Fruit fly (Drosophila melanogaster): ENCODE data around the gene CG43993.
A peak's percentile ranks its signal among the peaks of the same experiment; 100 is the strongest.

The CG43993 gene

dm6 chr3L:12062788-12063218 is 30.4 kb downstream of the CG43993 start (continued):
- peak; percentile 54 for TF ChIP-seq Gug (GFP tag; IDR thresholded peaks at IDR 0.05)
- TF ChIP-seq Hr39 (GFP tag; optimal IDR thresholded peaks at IDR 0.05): no peak
- TF ChIP-seq fkh (GFP tag; optimal IDR thresholded peaks at IDR 0.05): no peak
- no peak for TF ChIP-seq CG11294 (GFP tag; IDR thresholded peaks at IDR 0.05)
- no peak for TF ChIP-seq vri (GFP tag; optimal IDR thresholded peaks at IDR 0.05)
- TF ChIP-seq net (GFP tag; optimal IDR thresholded peaks at IDR 0.05): no peak
- peak; percentile 77 for TF ChIP-seq CG6163 (GFP tag; IDR thresholded peaks at IDR 0.05)
- no peak for TF ChIP-seq topi (GFP tag; optimal IDR thresholded peaks at IDR 0.05)
- no peak for TF ChIP-seq CG34406 (GFP tag; optimal IDR thresholded peaks at IDR 0.05)
- peak; percentile 25 for TF ChIP-seq CG6792 (GFP tag; optimal IDR thresholded peaks at IDR 0.05)
- TF ChIP-seq fd85E (GFP tag; optimal IDR thresholded peaks at IDR 0.05): no peak
- TF ChIP-seq Hr38 (GFP tag; optimal IDR thresholded peaks at IDR 0.05): no peak
- no peak for TF ChIP-seq CG6854 (GFP tag; optimal IDR thresholded peaks at IDR 0.05)
- TF ChIP-seq cyc (GFP tag; optimal IDR thresholded peaks at IDR 0.05): peak; percentile 4
- peak; percentile 30 for TF ChIP-seq CG7368 (GFP tag; optimal IDR thresholded peaks at IDR 0.05)
- no peak for TF ChIP-seq Blimp-1 (GFP tag; optimal IDR thresholded peaks at IDR 0.05)
- no peak for TF ChIP-seq Met (GFP tag; optimal IDR thresholded peaks at IDR 0.05)
- TF ChIP-seq CG6276 (GFP tag; optimal IDR thresholded peaks at IDR 0.05): no peak
- no peak for TF ChIP-seq lz (GFP tag; optimal IDR thresholded peaks at IDR 0.05)
- TF ChIP-seq Hr4 (GFP tag; optimal IDR thresholded peaks at IDR 0.05): peak; percentile 10
- TF ChIP-seq CG8319 (GFP tag; optimal IDR thresholded peaks at IDR 0.05): peak; percentile 3
- no peak for TF ChIP-seq CG11762 (GFP tag; optimal IDR thresholded peaks at IDR 0.05; ENCODE audit: insufficient read depth)

- peak; percentile 11 for TF ChIP-seq CG32006 (GFP tag; optimal IDR thresholded peaks at IDR 0.05)
- TF ChIP-seq CG10631 (GFP tag; optimal IDR thresholded peaks at IDR 0.05): no peak
- 0 out of 2 replicates have a peak, but pooled peaks have one; percentile 38 for TF ChIP-seq CG15336 (GFP tag; IDR thresholded peaks at IDR 0.05)
- no peak for TF ChIP-seq CG34406 (GFP tag; optimal IDR thresholded peaks at IDR 0.05)
- TF ChIP-seq salr (GFP tag; optimal IDR thresholded peaks at IDR 0.05): peak in 1 of 2 experiments; percentile 30
- TF ChIP-seq Eip78C (GFP tag): peak; percentile 37
- no peak for TF ChIP-seq CG3919 (GFP tag; optimal IDR thresholded peaks at IDR 0.05)
- TF ChIP-seq CG11902 (GFP tag; optimal IDR thresholded peaks at IDR 0.05): no peak
- TF ChIP-seq eg (GFP tag; IDR thresholded peaks at IDR 0.05): 0 out of 3 replicates have a peak, but pooled peaks have one; percentile 18
Measured at dm6 chr3L:12063442-12064080, 31.2 kb downstream of the CG43993 start.

- TF ChIP-seq CG3919 (GFP tag; optimal IDR thresholded peaks at IDR 0.05): no peak
- no peak for TF ChIP-seq topi (GFP tag; optimal IDR thresholded peaks at IDR 0.05)
Measured at dm6 chr3L:12064759-12065158, 32.4 kb downstream of the CG43993 start, which contains the start of gene rols. TSS of gene rols (minus strand) at chr3L:12064859.

dm6 chr3L:12066699-12067287 is 34.4 kb downstream of the CG43993 start:
- TF ChIP-seq Blimp-1 (GFP tag; optimal IDR thresholded peaks at IDR 0.05) (no peak), pdm3 (GFP tag; optimal IDR thresholded peaks at IDR 0.05) (no peak), CG34406 (GFP tag; optimal IDR thresholded peaks at IDR 0.05) (no peak), Sox15 (GFP tag; optimal IDR thresholded peaks at IDR 0.05) (no peak), Lpt (GFP tag; optimal IDR thresholded peaks at IDR 0.05) (no peak), acj6 (GFP tag; optimal IDR thresholded peaks at IDR 0.05) (no peak), Sox14 (GFP tag; optimal IDR thresholded peaks at IDR 0.05) (no peak), dsx (GFP tag; optimal IDR thresholded peaks at IDR 0.05; ENCODE audit: poor library complexity, severe bottlenecking) (no peak), CG16779 (tag; optimal IDR thresholded peaks at IDR 0.05) (no peak), salr (GFP tag; optimal IDR thresholded peaks at IDR 0.05) (no peak), CG3919 (GFP tag; optimal IDR thresholded peaks at IDR 0.05) (no peak), CG7368 (GFP tag; optimal IDR thresholded peaks at IDR 0.05) (no peak), fd59A (GFP tag; optimal IDR thresholded peaks at IDR 0.05) (no peak), CG32006 (GFP tag; optimal IDR thresholded peaks at IDR 0.05) (no peak), svp (GFP tag) (no peak)

All from whole organism, prepupa.